Fruit fly (Drosophila melanogaster): ENCODE results near the gene Mct1.
A peak's percentile ranks its signal among the peaks of the same experiment; 100 is the strongest.

The Mct1 gene

dm6 chrX:2141854-2142216 lies 47.2 kb upstream of the Mct1 start:
- TF ChIP-seq dmrt93B (GFP tag; optimal IDR thresholded peaks at IDR 0.05) (peak; percentile 7), GATAd (GFP tag; optimal IDR thresholded peaks at IDR 0.05) (peak; percentile 5), HLH106 (tag; optimal IDR thresholded peaks at IDR 0.05) (peak; percentile 63), CG32264 (GFP tag; optimal IDR thresholded peaks at IDR 0.05) (peak; percentile 33), Myc (optimal IDR thresholded peaks at IDR 0.05) (no peak), foxo (GFP tag; optimal IDR thresholded peaks at IDR 0.05) (peak in 1 of 2 experiments; percentile 53), Mio (GFP tag; optimal IDR thresholded peaks at IDR 0.05) (no peak), Hr78 (GFP tag; optimal IDR thresholded peaks at IDR 0.05) (no peak), Vsx2 (GFP tag; optimal IDR thresholded peaks at IDR 0.05; ENCODE audit: partially characterized antibody) (no peak), Sp1 (GFP tag; optimal IDR thresholded peaks at IDR 0.05) (peak; percentile 46), pan (optimal IDR thresholded peaks at IDR 0.05) (no peak), Hr83 (GFP tag; optimal IDR thresholded peaks at IDR 0.05; ENCODE audit: poor library complexity, severe bottlenecking) (peak; percentile 90), psq (GFP tag; optimal IDR thresholded peaks at IDR 0.05) (peak; percentile 31), rgr (GFP tag; optimal IDR thresholded peaks at IDR 0.05) (peak; percentile 68), usp (GFP tag; optimal IDR thresholded peaks at IDR 0.05) (no peak), h (GFP tag; optimal IDR thresholded peaks at IDR 0.05) (peak; percentile 74), fru (GFP tag; optimal IDR thresholded peaks at IDR 0.05) (peak; percentile 44), tai (GFP tag; optimal IDR thresholded peaks at IDR 0.05) (no peak), br (GFP tag; optimal IDR thresholded peaks at IDR 0.05) (peak; percentile 64), Hnf4 (GFP tag; optimal IDR thresholded peaks at IDR 0.05) (peak; percentile 61), Dif (GFP tag; optimal IDR thresholded peaks at IDR 0.05; ENCODE audit: partially characterized antibody) (no peak), dsf (GFP tag; optimal IDR thresholded peaks at IDR 0.05; ENCODE audit: borderline replicate concordance) (peak; percentile 28), jim (GFP tag; optimal IDR thresholded peaks at IDR 0.05) (peak; percentile 23), woc (GFP tag; optimal IDR thresholded peaks at IDR 0.05) (peak; percentile 31), sage (GFP tag; optimal IDR thresholded peaks at IDR 0.05) (peak; percentile 64), dl (GFP tag; optimal IDR thresholded peaks at IDR 0.05; ENCODE audit: insufficient read depth in 1 of 2, partially characterized antibody in 2 of 2) (no peak), Abd-B (GFP tag; optimal IDR thresholded peaks at IDR 0.05) (no peak), OdsH (GFP tag; optimal IDR thresholded peaks at IDR 0.05) (no peak), Rel (GFP tag; optimal IDR thresholded peaks at IDR 0.05) (no peak), Rel (tag; optimal IDR thresholded peaks at IDR 0.05) (peak; percentile 35), CG9705 (GFP tag; optimal IDR thresholded peaks at IDR 0.05) (peak; percentile 3), sv (GFP tag; optimal IDR thresholded peaks at IDR 0.05) (peak; percentile 44), Jra (GFP tag; optimal IDR thresholded peaks at IDR 0.05) (peak; percentile 69)

dm6 chrX:2142275-2142934 lies 46.6 kb upstream of the Mct1 start:
- TF ChIP-seq Rel (GFP tag; optimal IDR thresholded peaks at IDR 0.05) = no peak
- TF ChIP-seq Rel (tag; optimal IDR thresholded peaks at IDR 0.05) = peak; percentile 96
- no peak for TF ChIP-seq Myc (optimal IDR thresholded peaks at IDR 0.05)

- TF ChIP-seq rgr (GFP tag; optimal IDR thresholded peaks at IDR 0.05) = no peak
- no peak for TF ChIP-seq psq (GFP tag; optimal IDR thresholded peaks at IDR 0.05)
- TF ChIP-seq sv (GFP tag; optimal IDR thresholded peaks at IDR 0.05) = no peak
- no peak for TF ChIP-seq CrebA (GFP tag; optimal IDR thresholded peaks at IDR 0.05; ENCODE audit: borderline replicate concordance)
- no peak for TF ChIP-seq Myc (optimal IDR thresholded peaks at IDR 0.05)
- TF ChIP-seq GATAd (GFP tag; optimal IDR thresholded peaks at IDR 0.05) = no peak
- TF ChIP-seq Rel (GFP tag; optimal IDR thresholded peaks at IDR 0.05) = no peak
- no peak for TF ChIP-seq Rel (tag; optimal IDR thresholded peaks at IDR 0.05)
- no peak for TF ChIP-seq foxo (GFP tag; optimal IDR thresholded peaks at IDR 0.05)
- TF ChIP-seq OdsH (GFP tag; optimal IDR thresholded peaks at IDR 0.05) = no peak
- TF ChIP-seq h (GFP tag; optimal IDR thresholded peaks at IDR 0.05) = no peak
- TF ChIP-seq CG32264 (GFP tag; optimal IDR thresholded peaks at IDR 0.05) = no peak
- no peak for TF ChIP-seq Hr83 (GFP tag; optimal IDR thresholded peaks at IDR 0.05; ENCODE audit: poor library complexity, severe bottlenecking)
Observed at dm6 chrX:2142935-2143312, 46.1 kb upstream of the Mct1 start.

- no peak for TF ChIP-seq usp (GFP tag; optimal IDR thresholded peaks at IDR 0.05)
- no peak for TF ChIP-seq jim (GFP tag; optimal IDR thresholded peaks at IDR 0.05)
- peak; percentile 24 for TF ChIP-seq Hnf4 (GFP tag; optimal IDR thresholded peaks at IDR 0.05)
- TF ChIP-seq Dfd (GFP tag; optimal IDR thresholded peaks at IDR 0.05) = no peak
- no peak for TF ChIP-seq dmrt93B (GFP tag; optimal IDR thresholded peaks at IDR 0.05)
- TF ChIP-seq Myc (optimal IDR thresholded peaks at IDR 0.05) = no peak
- TF ChIP-seq HLH106 (tag; optimal IDR thresholded peaks at IDR 0.05) = no peak
- TF ChIP-seq OdsH (GFP tag; optimal IDR thresholded peaks at IDR 0.05) = no peak
- no peak for TF ChIP-seq GATAd (GFP tag; optimal IDR thresholded peaks at IDR 0.05)
- TF ChIP-seq Sp1 (GFP tag; optimal IDR thresholded peaks at IDR 0.05) = peak; percentile 16
- no peak for TF ChIP-seq psq (GFP tag; optimal IDR thresholded peaks at IDR 0.05)
- no peak for TF ChIP-seq Mio (GFP tag; optimal IDR thresholded peaks at IDR 0.05)
- no peak for TF ChIP-seq Hr78 (GFP tag; optimal IDR thresholded peaks at IDR 0.05)
- no peak for TF ChIP-seq lola (GFP tag; optimal IDR thresholded peaks at IDR 0.05)
- TF ChIP-seq Hr83 (GFP tag; optimal IDR thresholded peaks at IDR 0.05; ENCODE audit: poor library complexity, severe bottlenecking) = peak; percentile 31
- no peak for TF ChIP-seq foxo (GFP tag; optimal IDR thresholded peaks at IDR 0.05)
- no peak for TF ChIP-seq h (GFP tag; optimal IDR thresholded peaks at IDR 0.05)
- no peak for TF ChIP-seq Dif (GFP tag; optimal IDR thresholded peaks at IDR 0.05; ENCODE audit: partially characterized antibody)
- no peak for TF ChIP-seq CG9705 (GFP tag; optimal IDR thresholded peaks at IDR 0.05)
- no peak for TF ChIP-seq Vsx2 (GFP tag; optimal IDR thresholded peaks at IDR 0.05; ENCODE audit: partially characterized antibody)
- TF ChIP-seq sage (GFP tag; optimal IDR thresholded peaks at IDR 0.05) = no peak
- TF ChIP-seq dsf (GFP tag; optimal IDR thresholded peaks at IDR 0.05; ENCODE audit: borderline replicate concordance) = no peak
- TF ChIP-seq CG32264 (GFP tag; optimal IDR thresholded peaks at IDR 0.05) = no peak
- TF ChIP-seq brk (GFP tag; optimal IDR thresholded peaks at IDR 0.05) = no peak
- TF ChIP-seq br (GFP tag; optimal IDR thresholded peaks at IDR 0.05) = no peak
- no peak for TF ChIP-seq Jra (GFP tag; optimal IDR thresholded peaks at IDR 0.05)
- no peak for TF ChIP-seq pan (optimal IDR thresholded peaks at IDR 0.05)
- no peak for TF ChIP-seq Rel (GFP tag; optimal IDR thresholded peaks at IDR 0.05)
- TF ChIP-seq Rel (tag; optimal IDR thresholded peaks at IDR 0.05) = peak; percentile 37
- TF ChIP-seq woc (GFP tag; optimal IDR thresholded peaks at IDR 0.05) = no peak
Observed at dm6 chrX:2145114-2145513, 43.9 kb upstream of the Mct1 start, which contains the start of gene Pgd. Gene Pgd (plus strand): TSS chrX:2145136.

Data from whole organism, wandering third instar larva.